Worm (Caenorhabditis elegans) whole organism, midembryonic: ENCODE results near the gene R08C7.1.

ENCODE experiments used
- tab-1 ChIP-seq: fragments of 200-800 bp; sonication (Bioruptor generic); IDR thresholded peaks from 2 replicates; pipeline ENCODE4 v1.3.6; 2022; ENCODE audit warnings: missing genetic modification characterization, missing compliant biosample characterization
- ztf-23 ChIP-seq: fragments of 200-800 bp; sonication (Bioruptor generic); IDR thresholded peaks from 2 replicates; pipeline ENCODE4 v1.3.6; 2022; ENCODE audit warnings: missing genetic modification reagents, missing genetic modification characterization, missing compliant biosample characterization

DNA sequence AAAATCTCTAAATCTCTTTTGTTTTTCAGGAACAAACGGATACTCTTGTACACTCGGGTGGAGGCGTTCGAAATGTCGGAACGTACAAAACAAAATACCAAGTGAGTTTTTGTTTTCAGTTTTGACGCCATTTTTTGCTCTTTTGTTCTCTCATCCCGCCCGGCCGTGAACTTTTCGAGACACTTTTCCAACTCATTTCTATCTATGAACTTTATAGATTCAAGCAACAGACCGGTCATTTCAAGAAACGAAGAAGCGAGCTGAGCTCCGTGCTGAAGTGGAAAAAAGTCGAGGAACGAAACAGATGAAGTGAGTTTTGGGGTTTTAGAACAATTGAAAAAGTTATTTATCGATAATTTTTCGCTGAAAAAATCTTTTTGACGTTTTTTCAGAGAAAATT, 41.1 kb upstream of the R08C7.1 start:
- TF ChIP-seq tab-1 (GFP tag; lab: Robert Waterston, UW) (no peak), ztf-23 (no peak)
